Fruit fly (Drosophila melanogaster) whole organism, embryonic: ENCODE data around the gene RpS12.

Experiments used
- BEAF-32 ChIP-seq: fragments of 200-800 bp; sonication (Bioruptor generic); optimal IDR thresholded peaks from 3 replicates; lab custom pipeline; 2017; ENCODE audit warnings: missing biosample characterization, missing genetic modification characterization, mild to moderate bottlenecking, moderate library complexity, missing genetic modification reagents
- CG12155 ChIP-seq: fragments of 200-800 bp; sonication (Bioruptor generic); optimal IDR thresholded peaks from 3 replicates; lab custom pipeline; 2016; ENCODE audit warnings: missing biosample characterization, missing genetic modification characterization
- CG14014 ChIP-seq: fragments of 200-800 bp; sonication (Bioruptor generic); IDR thresholded peaks from 2 replicates; pipeline ENCODE4 v1.3.6; 2022; ENCODE audit warnings: missing biosample characterization, missing genetic modification characterization
- CG14860 ChIP-seq: fragments of 200-800 bp; sonication (Bioruptor generic); IDR thresholded peaks from 3 replicates; pipeline ENCODE4 v1.3.6; 2022; ENCODE audit warnings: missing biosample characterization, missing genetic modification characterization; ENCODE audit not compliant: partially characterized antibody
- CG15479 ChIP-seq: fragments of 200-800 bp; sonication (Bioruptor generic); optimal IDR thresholded peaks from 3 replicates; lab custom pipeline; 2019; ENCODE audit warnings: missing biosample characterization, mild to moderate bottlenecking, missing genetic modification characterization, moderate library complexity
- CG17385 ChIP-seq: fragments of 200-800 bp; sonication (Bioruptor generic); optimal IDR thresholded peaks from 3 replicates; lab custom pipeline; 2018; ENCODE audit warnings: missing biosample characterization, mild to moderate bottlenecking, missing genetic modification characterization
- CG18476 ChIP-seq: fragments of 200-800 bp; sonication (Bioruptor generic); optimal IDR thresholded peaks from 2 replicates; lab custom pipeline; 2016; ENCODE audit warnings: missing biosample characterization, mild to moderate bottlenecking, missing genetic modification characterization
- CG5180 ChIP-seq: fragments of 200-800 bp; sonication (Bioruptor generic); optimal IDR thresholded peaks from 3 replicates; lab custom pipeline; 2017; ENCODE audit warnings: missing biosample characterization, missing genetic modification characterization, mild to moderate bottlenecking, moderate library complexity, missing genetic modification reagents
- CG6254 ChIP-seq: fragments of 200-800 bp; sonication (Bioruptor generic); optimal IDR thresholded peaks from 3 replicates; lab custom pipeline; 2017; ENCODE audit warnings: mild to moderate bottlenecking, missing biosample characterization, missing genetic modification reagents, missing genetic modification characterization
- CG6272 ChIP-seq: fragments of 200-800 bp; sonication (Bioruptor generic); IDR thresholded peaks from 2 replicates; pipeline ENCODE4 v1.3.6; 2022; ENCODE audit warnings: missing biosample characterization, missing genetic modification characterization
- CG7372 ChIP-seq: fragments of 200-800 bp; sonication (Bioruptor generic); IDR thresholded peaks from 2 replicates; pipeline ENCODE4 v1.3.6; 2022; ENCODE audit warnings: missing biosample characterization, missing genetic modification characterization
- CG7556 ChIP-seq: fragments of 200-800 bp; sonication (Bioruptor generic); optimal IDR thresholded peaks from 2 replicates; lab custom pipeline; 2017; ENCODE audit warnings: missing biosample characterization, mild to moderate bottlenecking, missing genetic modification characterization
- CG7786 ChIP-seq: fragments of 200-800 bp; sonication (Bioruptor generic); optimal IDR thresholded peaks from 2 replicates; lab custom pipeline; 2016; ENCODE audit warnings: missing biosample characterization, missing genetic modification characterization
- CG8089 ChIP-seq: fragments of 200-800 bp; sonication (Bioruptor generic); optimal IDR thresholded peaks from 3 replicates; lab custom pipeline; 2016; ENCODE audit warnings: missing biosample characterization, missing genetic modification characterization
- CG8944 ChIP-seq: fragments of 200-800 bp; sonication (Bioruptor generic); optimal IDR thresholded peaks from 3 replicates; lab custom pipeline; 2016; ENCODE audit warnings: missing biosample characterization, missing genetic modification characterization
- CG9215 ChIP-seq: fragments of 200-800 bp; sonication (Bioruptor generic); IDR thresholded peaks from 2 replicates; pipeline ENCODE4 v1.3.6; 2022; ENCODE audit warnings: missing biosample characterization, missing genetic modification characterization
- CrebB ChIP-seq: fragments of 200-800 bp; sonication (Bioruptor generic); optimal IDR thresholded peaks from 3 replicates; lab custom pipeline; 2018; ENCODE audit warnings: missing biosample characterization, mild to moderate bottlenecking, missing genetic modification characterization
- D ChIP-seq, 2 experiments: fragments of 200-800 bp in 1 of 2; fragments of >200 bp in 1 of 2; sonication (Bioruptor generic) in 1 of 2; optimal IDR thresholded peaks; 2 replicates in 1 of 2; 3 replicates in 1 of 2; lab custom pipeline; 2017; ENCODE audit warnings: mild to moderate bottlenecking in 1 of 2, missing biosample characterization in 1 of 2, missing genetic modification characterization in 1 of 2, missing genetic modification reagents in 1 of 2
- D19B ChIP-seq: fragments of 200-800 bp; sonication (Bioruptor generic); optimal IDR thresholded peaks from 2 replicates; lab custom pipeline; 2017; ENCODE audit warnings: missing biosample characterization, mild to moderate bottlenecking, missing genetic modification characterization
- Doc2 ChIP-seq: fragments of 200-800 bp; sonication (Bioruptor generic); IDR thresholded peaks from 2 replicates; pipeline ENCODE4 v1.3.6; 2022; ENCODE audit warnings: missing biosample characterization, missing genetic modification characterization
- Gsc ChIP-seq: fragments of 200-800 bp; sonication (Bioruptor generic); IDR thresholded peaks from 2 replicates; pipeline ENCODE4 v1.3.6; 2022; ENCODE audit warnings: missing biosample characterization, missing genetic modification characterization
- HmgZ ChIP-seq: fragments of 200-800 bp; sonication (Bioruptor generic); optimal IDR thresholded peaks from 2 replicates; lab custom pipeline; 2018; ENCODE audit warnings: missing biosample characterization, mild to moderate bottlenecking, missing genetic modification characterization
- Hr3 ChIP-seq: fragments of 200-800 bp; sonication (Bioruptor generic); optimal IDR thresholded peaks from 3 replicates; lab custom pipeline; 2016; ENCODE audit warnings: missing biosample characterization, missing genetic modification characterization
- Lpt ChIP-seq: fragments of >200 bp; optimal IDR thresholded peaks from 2 replicates; lab custom pipeline; 2018; ENCODE audit warnings: missing biosample characterization, missing genetic modification characterization
- Max ChIP-seq: fragments of 200-800 bp; sonication (Bioruptor generic); optimal IDR thresholded peaks from 2 replicates; lab custom pipeline; 2016; ENCODE audit warnings: missing biosample characterization, mild to moderate bottlenecking, missing genetic modification characterization
- NC2α ChIP-seq: fragments of 200-800 bp; sonication (Bioruptor generic); optimal IDR thresholded peaks from 2 replicates; lab custom pipeline; 2016; ENCODE audit warnings: missing biosample characterization, missing genetic modification characterization
- Ravus ChIP-seq: fragments of 200-800 bp; sonication (Bioruptor generic); IDR thresholded peaks from 2 replicates; pipeline ENCODE4 v1.3.6; 2022; ENCODE audit warnings: missing biosample characterization, missing genetic modification characterization
- Xrp1 ChIP-seq: fragments of 200-800 bp; sonication (Bioruptor generic); IDR thresholded peaks from 2 replicates; pipeline ENCODE4 v1.3.6; 2022; ENCODE audit warnings: missing biosample characterization, missing genetic modification characterization
- bcd ChIP-seq: fragments of 200-800 bp; sonication (Bioruptor generic); optimal IDR thresholded peaks from 2 replicates; lab custom pipeline; 2017; ENCODE audit warnings: missing biosample characterization, mild to moderate bottlenecking, missing genetic modification characterization
- cwo ChIP-seq: fragments of 200-800 bp; sonication (Bioruptor generic); optimal IDR thresholded peaks from 3 replicates; lab custom pipeline; 2017; ENCODE audit warnings: missing biosample characterization, missing genetic modification characterization, mild to moderate bottlenecking, moderate library complexity, missing genetic modification reagents
- disco-r ChIP-seq: fragments of 200-800 bp; sonication (Bioruptor generic); optimal IDR thresholded peaks from 2 replicates; lab custom pipeline; 2016; ENCODE audit warnings: missing biosample characterization, missing genetic modification characterization
- emc ChIP-seq: fragments of 200-800 bp; sonication (Bioruptor generic); optimal IDR thresholded peaks from 2 replicates; lab custom pipeline; 2016; ENCODE audit warnings: missing biosample characterization, missing genetic modification characterization
- gce ChIP-seq: fragments of 200-800 bp; sonication (Bioruptor generic); IDR thresholded peaks from 3 replicates; pipeline ENCODE4 v1.3.6; 2022; ENCODE audit warnings: missing biosample characterization, missing genetic modification characterization
- ken ChIP-seq: fragments of 200-800 bp; sonication (Bioruptor generic); IDR thresholded peaks from 3 replicates; pipeline ENCODE4 v1.3.6; 2022; ENCODE audit warnings: missing biosample characterization, missing genetic modification characterization
- kni ChIP-seq: fragments of 200-800 bp; sonication (Bioruptor generic); optimal IDR thresholded peaks from 3 replicates; lab custom pipeline; 2017; ENCODE audit warnings: mild to moderate bottlenecking, missing biosample characterization, missing genetic modification reagents, missing genetic modification characterization
- lab ChIP-seq: fragments of 200-800 bp; sonication (Bioruptor generic); optimal IDR thresholded peaks from 3 replicates; lab custom pipeline; 2017; ENCODE audit warnings: missing biosample characterization, missing genetic modification characterization, mild to moderate bottlenecking, moderate library complexity, missing genetic modification reagents
- lmd ChIP-seq: fragments of 200-800 bp; sonication (Bioruptor generic); IDR thresholded peaks from 2 replicates; pipeline ENCODE4 v1.3.6; 2022; ENCODE audit warnings: missing biosample characterization, missing genetic modification characterization
- lov ChIP-seq, 2 experiments: fragments of 200-800 bp in 1 of 2; fragments of >200 bp in 1 of 2; sonication (Bioruptor generic) in 1 of 2; IDR thresholded peaks in 1 of 2; optimal IDR thresholded peaks in 1 of 2; 2 replicates in 1 of 2; 3 replicates in 1 of 2; pipeline versions ENCODE4 v1.3.6 to Lab custom; 2017 to 2022; ENCODE audit warnings: missing biosample characterization in 1 of 2, missing genetic modification characterization in 1 of 2
- oc ChIP-seq: fragments of 200-800 bp; sonication (Bioruptor generic); optimal IDR thresholded peaks from 2 replicates; lab custom pipeline; 2018; ENCODE audit warnings: missing biosample characterization, mild to moderate bottlenecking, missing genetic modification characterization, moderate library complexity
- pum ChIP-seq: fragments of 200-800 bp; sonication (Bioruptor generic); optimal IDR thresholded peaks from 2 replicates; lab custom pipeline; 2016; ENCODE audit warnings: missing biosample characterization, missing genetic modification characterization
- ranshi ChIP-seq: fragments of 200-800 bp; sonication (Bioruptor generic); IDR thresholded peaks from 2 replicates; pipeline ENCODE4 v1.3.6; 2022; ENCODE audit warnings: missing biosample characterization, missing genetic modification characterization
- rib ChIP-seq: fragments of 200-800 bp; sonication (Bioruptor generic); IDR thresholded peaks from 2 replicates; pipeline ENCODE4 v1.3.6; 2022; ENCODE audit warnings: missing biosample characterization, missing genetic modification characterization
- sd ChIP-seq: fragments of 200-800 bp; sonication (Bioruptor generic); optimal IDR thresholded peaks from 3 replicates; lab custom pipeline; 2018; ENCODE audit warnings: missing biosample characterization, mild to moderate bottlenecking, missing genetic modification characterization, moderate library complexity
- so ChIP-seq: fragments of 200-800 bp; sonication (Bioruptor generic); IDR thresholded peaks from 3 replicates; pipeline ENCODE4 v1.3.6; 2022; ENCODE audit warnings: missing biosample characterization, missing genetic modification characterization
- sob ChIP-seq: fragments of 200-800 bp; sonication (Bioruptor generic); IDR thresholded peaks from 2 replicates; pipeline ENCODE4 v1.3.6; 2022; ENCODE audit warnings: missing biosample characterization, missing genetic modification characterization
- sqz ChIP-seq: fragments of 200-800 bp; sonication (Bioruptor generic); optimal IDR thresholded peaks from 3 replicates; lab custom pipeline; 2018; ENCODE audit warnings: missing biosample characterization, mild to moderate bottlenecking, missing genetic modification characterization
- sug ChIP-seq: fragments of 200-800 bp; optimal IDR thresholded peaks from 2 replicates; lab custom pipeline; 2019; ENCODE audit warnings: missing biosample characterization, mild to moderate bottlenecking, missing genetic modification characterization, moderate library complexity
- tna ChIP-seq: fragments of 200-800 bp; sonication (Bioruptor generic); IDR thresholded peaks from 2 replicates; pipeline ENCODE4 v1.3.6; 2022; ENCODE audit warnings: missing biosample characterization, missing genetic modification characterization; ENCODE audit not compliant: partially characterized antibody

RpS12 gene

dm6 chr3L:13015823-13016465 lies 7.2 kb upstream of the RpS12 start, which contains the start of gene CG11267 (continued):
- TF ChIP-seq Hr3 (GFP tag; lab: Kevin White, UChicago) (peak; percentile 61), lov (optimal IDR thresholded peaks at IDR 0.05; lab: Kevin White, UChicago) (no peak), lov (GFP tag; IDR thresholded peaks at IDR 0.05; lab: Robert Waterston, UW) (peak; percentile 83; the same call in 2 of the 3 replicates), gce (GFP tag; lab: Robert Waterston, UW) (peak; percentile 83; the same call in 2 of the 3 replicates), Lpt (GFP tag; lab: Kevin White, UChicago) (no peak), bcd (peak; percentile 84), CG6272 (GFP tag; lab: Robert Waterston, UW) (peak; percentile 71), D19B (GFP tag; lab: Kevin White, UChicago) (peak; percentile 76), Gsc (GFP tag; lab: Robert Waterston, UW) (no peak), Xrp1 (GFP tag; lab: Robert Waterston, UW) (peak; percentile 91), ken (peak; percentile 88), D (optimal IDR thresholded peaks at IDR 0.05; lab: Kevin White, UChicago) (no peak), D (GFP tag; optimal IDR thresholded peaks at IDR 0.05; lab: Kevin White, UChicago) (peak; percentile 75), CG7786 (peak; percentile 73), CG17385 (GFP tag; lab: Kevin White, UChicago) (peak; percentile 72), sqz (GFP tag; lab: Kevin White, UChicago) (peak; percentile 69), tna (0 out of 2 replicates have a peak, but pooled peaks have one; percentile 18), CG18476 (GFP tag; lab: Kevin White, UChicago) (peak; percentile 72), CrebB (tag; lab: Kevin White, UChicago) (peak; percentile 59), CG12155 (peak; percentile 68), lmd (GFP tag; lab: Robert Waterston, UW) (peak; percentile 85), Max (GFP tag; lab: Kevin White, UChicago) (peak; percentile 84), Ravus (GFP tag; lab: Robert Waterston, UW) (peak; percentile 57), so (GFP tag; lab: Robert Waterston, UW) (peak; percentile 93), CG6254 (peak; percentile 71), CG5180 (GFP tag; lab: Kevin White, UChicago) (peak; percentile 71), sd (tag; lab: Kevin White, UChicago) (no peak), disco-r (GFP tag; lab: Kevin White, UChicago) (peak; percentile 27), cwo (peak; percentile 84), pum (peak; percentile 67), sob (GFP tag; lab: Robert Waterston, UW) (peak; percentile 93), CG14014 (GFP tag; lab: Robert Waterston, UW) (peak; percentile 95), BEAF-32 (peak; percentile 23), CG15479 (GFP tag; lab: Kevin White, UChicago) (no peak), ranshi (GFP tag; lab: Robert Waterston, UW) (peak; percentile 91), sug (tag; lab: Kevin White, UChicago) (peak; percentile 91), rib (GFP tag; lab: Robert Waterston, UW) (peak; percentile 79), lab (GFP tag; lab: Kevin White, UChicago) (peak; percentile 93), CG7556 (GFP tag; lab: Kevin White, UChicago) (peak; percentile 76), HmgZ (peak; percentile 70), CG9215 (GFP tag; lab: Robert Waterston, UW) (peak; percentile 72), CG8089 (GFP tag; lab: Kevin White, UChicago) (peak; percentile 65), emc (peak; percentile 64), Doc2 (GFP tag; lab: Robert Waterston, UW) (no peak), CG7372 (peak; percentile 90), NC2α (GFP tag; lab: Kevin White, UChicago) (no peak), kni (GFP tag; lab: Kevin White, UChicago) (no peak), oc (peak; percentile 54), CG14860 (GFP tag; lab: Robert Waterston, UW) (no peak), CG8944 (GFP tag; lab: Kevin White, UChicago) (peak; percentile 75)
